Worm (Caenorhabditis elegans) whole organism, late embryonic: ENCODE data around the gene grl-21.

Experiments used
- K02D7.2 ChIP-seq: sonication (generic microtip); optimal IDR thresholded peaks from 2 replicates; lab custom pipeline; 2017; ENCODE audit warnings: mild to moderate bottlenecking, missing genetic modification characterization, missing compliant biosample characterization
- lin-11 ChIP-seq: fragments of 200-800 bp; sonication (Bioruptor generic); optimal IDR thresholded peaks from 2 replicates; lab custom pipeline; 2018; ENCODE audit warnings: mild to moderate bottlenecking, missing genetic modification characterization, missing compliant biosample characterization
- pat-9 ChIP-seq: fragments of 200-800 bp; sonication (Bioruptor generic); optimal IDR thresholded peaks from 2 replicates; lab custom pipeline; 2018; ENCODE audit warnings: mild to moderate bottlenecking, missing genetic modification characterization, moderate library complexity, missing compliant biosample characterization
- pqm-1 ChIP-seq: sonication (generic microtip); optimal IDR thresholded peaks from 2 replicates; lab custom pipeline; 2016; ENCODE audit warnings: missing genetic modification characterization, missing compliant biosample characterization

- TF ChIP-seq lin-11 (no peak), pat-9 (tag; lab: Kevin White, UChicago) (no peak), pqm-1 (tag; lab: Kevin White, UChicago) (no peak), K02D7.2 (tag; lab: Kevin White, UChicago) (no peak)
These were observed 39.8 kb downstream of the grl-21 start for ce11 chrIV:10777076-10777475.
